Fruit fly (Drosophila melanogaster): ENCODE measurements around the gene CG31609.

- TF ChIP-seq lz (GFP tag; optimal IDR thresholded peaks at IDR 0.05) (no peak), achi (GFP tag; optimal IDR thresholded peaks at IDR 0.05) (no peak), esn (GFP tag; optimal IDR thresholded peaks at IDR 0.05) (no peak), OdsH (GFP tag; optimal IDR thresholded peaks at IDR 0.05) (no peak), CG8632 (GFP tag; optimal IDR thresholded peaks at IDR 0.05) (no peak), CG4318 (GFP tag; optimal IDR thresholded peaks at IDR 0.05) (no peak)
Observed at dm6 chr2L:9111514-9111913, 14.2 kb downstream of the CG31609 start, which contains the start of gene Or30a.
